Worm (Caenorhabditis elegans) whole organism, mixed stage, embryonic: ENCODE data around the gene Y54G2A.15.

Source experiments
- blmp-1 ChIP-seq: fragments of 150-350 bp; optimal IDR thresholded peaks from 2 replicates; lab custom pipeline; 2014; ENCODE audit warnings: missing biosample characterization, missing genetic modification characterization
- ceh-39 ChIP-seq: fragments of 150-350 bp; optimal IDR thresholded peaks from 2 replicates; lab custom pipeline; 2014; ENCODE audit warnings: missing biosample characterization, missing genetic modification characterization
- ceh-83 ChIP-seq: fragments of 200-800 bp; sonication (Bioruptor generic); optimal IDR thresholded peaks from 2 replicates; lab custom pipeline; 2018; ENCODE audit warnings: mild to moderate bottlenecking, missing genetic modification characterization, missing compliant biosample characterization
- elt-1 ChIP-seq: sonication (generic microtip); optimal IDR thresholded peaks from 2 replicates; lab custom pipeline; 2017; ENCODE audit warnings: missing genetic modification characterization, mild to moderate bottlenecking, missing compliant biosample characterization, antibody characterized with exemption, moderate library complexity, borderline replicate concordance; ENCODE audit not compliant: insufficient read depth
- lsy-2 ChIP-seq: fragments of 150-350 bp; optimal IDR thresholded peaks from 2 replicates; lab custom pipeline; 2014; ENCODE audit warnings: missing biosample characterization, missing genetic modification characterization
- unc-62 ChIP-seq: fragments of 150-350 bp; optimal IDR thresholded peaks from 2 replicates; lab custom pipeline; 2014; ENCODE audit warnings: missing biosample characterization, missing genetic modification reagents, missing genetic modification characterization
- zip-8 ChIP-seq: fragments of 150-350 bp; optimal IDR thresholded peaks from 2 replicates; lab custom pipeline; 2014; ENCODE audit warnings: missing biosample characterization, missing genetic modification characterization
- ztf-11 ChIP-seq: fragments of 150-350 bp; optimal IDR thresholded peaks from 2 replicates; lab custom pipeline; 2014; ENCODE audit warnings: missing biosample characterization, missing genetic modification characterization

DNA sequence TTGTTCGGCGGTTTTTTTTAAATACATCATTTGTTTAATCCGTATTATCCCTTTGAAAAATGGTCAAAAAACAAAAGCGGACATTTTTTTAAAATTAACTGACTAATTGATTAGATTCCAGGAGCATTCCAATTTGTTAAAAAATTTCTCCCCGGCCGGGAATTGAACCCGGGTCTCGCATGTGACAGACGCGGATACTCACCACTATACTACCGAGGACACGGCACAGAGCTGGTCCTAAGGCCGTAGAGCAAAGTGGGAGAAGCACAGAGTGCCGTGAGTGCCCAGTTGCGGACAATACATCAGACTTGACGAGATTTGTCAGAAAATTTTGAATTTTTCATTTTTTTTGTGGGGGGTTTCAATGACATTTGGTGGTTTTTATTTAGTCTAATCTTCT, 42.8 kb downstream of the Y54G2A.15 start:
- no peak for TF ChIP-seq unc-62 (GFP tag; lab: Kevin White, UChicago)
- TF ChIP-seq ceh-39: no peak
- TF ChIP-seq lsy-2 (tag; lab: Kevin White, UChicago): no peak
- no peak for TF ChIP-seq ztf-11
- TF ChIP-seq zip-8: no peak
- no peak for TF ChIP-seq blmp-1 (tag; lab: Kevin White, UChicago)
- TF ChIP-seq elt-1 (tag; lab: Kevin White, UChicago): no peak
- TF ChIP-seq ceh-83: peak; percentile 38
